Worm (Caenorhabditis elegans) whole organism, L1 larva: ENCODE measurements around the gene Y66D12A.3.

Experiments
- C16A3.4 ChIP-seq: fragments of 150-350 bp; optimal IDR thresholded peaks from 2 replicates; lab custom pipeline; 2014; ENCODE audit warnings: missing biosample characterization, missing genetic modification characterization
- C34B4.2 ChIP-seq: sonication (generic microtip); optimal IDR thresholded peaks from 2 replicates; lab custom pipeline; 2017; ENCODE audit warnings: mild to moderate bottlenecking, missing genetic modification characterization, missing compliant biosample characterization
- aha-1 ChIP-seq: fragments of 150-350 bp; optimal IDR thresholded peaks from 2 replicates; lab custom pipeline; 2014; ENCODE audit warnings: missing biosample characterization, missing genetic modification characterization
- alr-1 ChIP-seq: fragments of 200-800 bp; sonication (Bioruptor generic); optimal IDR thresholded peaks from 2 replicates; lab custom pipeline; 2018; ENCODE audit warnings: borderline replicate concordance, mild to moderate bottlenecking, missing genetic modification characterization, missing compliant biosample characterization
- aly-2 ChIP-seq: fragments of 150-350 bp; optimal IDR thresholded peaks from 2 replicates; lab custom pipeline; 2014; ENCODE audit warnings: missing biosample characterization, missing genetic modification characterization
- ceh-63 ChIP-seq: fragments of 200-800 bp; sonication (Bioruptor generic); optimal IDR thresholded peaks from 2 replicates; lab custom pipeline; 2018; ENCODE audit warnings: mild to moderate bottlenecking, missing genetic modification characterization, missing compliant biosample characterization
- ceh-82 ChIP-seq, 3 experiments: fragments of 150-350 bp in 1 of 3; sonication (generic microtip) in 2 of 3; optimal IDR thresholded peaks; 2 replicates each; lab custom pipeline; 2014 to 2017; ENCODE audit warnings: missing biosample characterization in 3 of 3, missing genetic modification characterization in 3 of 3
- ceh-88 ChIP-seq: fragments of 200-800 bp; sonication (Bioruptor generic); IDR thresholded peaks from 2 replicates; pipeline ENCODE4 v1.3.6; 2022; ENCODE audit warnings: missing genetic modification characterization, missing compliant biosample characterization
- dpl-1 ChIP-seq, 3 experiments: fragments of 150-350 bp in 2 of 3; sonication (generic microtip) in 1 of 3; optimal IDR thresholded peaks; 2 replicates each; lab custom pipeline; 2014 to 2017; ENCODE audit warnings: missing biosample characterization in 3 of 3, missing genetic modification characterization in 3 of 3, missing genetic modification reagents in 3 of 3
- dsc-1 ChIP-seq: sonication (generic microtip); optimal IDR thresholded peaks from 2 replicates; lab custom pipeline; 2016; ENCODE audit warnings: mild to moderate bottlenecking, missing genetic modification characterization, missing compliant biosample characterization
- egl-13 ChIP-seq: sonication (generic microtip); optimal IDR thresholded peaks from 2 replicates; lab custom pipeline; 2016; ENCODE audit warnings: missing genotype, missing genetic modification reagents, missing genetic modification characterization, missing compliant biosample characterization
- ets-5 ChIP-seq: fragments of 200-800 bp; sonication (Bioruptor generic); IDR thresholded peaks from 2 replicates; pipeline ENCODE4 v1.3.6; 2022; ENCODE audit warnings: missing genetic modification characterization, missing compliant biosample characterization
- fkh-4 ChIP-seq: sonication (generic microtip); optimal IDR thresholded peaks from 2 replicates; lab custom pipeline; 2016; ENCODE audit warnings: missing compliant biosample characterization, missing genetic modification characterization, borderline replicate concordance
- fkh-8 ChIP-seq: sonication (generic microtip); optimal IDR thresholded peaks from 2 replicates; lab custom pipeline; 2016; ENCODE audit warnings: mild to moderate bottlenecking, missing genetic modification characterization, missing compliant biosample characterization
- fos-1 ChIP-seq: fragments of 150-350 bp; optimal IDR thresholded peaks from 2 replicates; lab custom pipeline; 2014; ENCODE audit warnings: missing biosample characterization, missing genetic modification characterization
- hlh-17 ChIP-seq: fragments of 200-800 bp; sonication (Bioruptor generic); optimal IDR thresholded peaks from 2 replicates; lab custom pipeline; 2018; ENCODE audit warnings: missing genetic modification characterization, mild to moderate bottlenecking, missing compliant biosample characterization, moderate library complexity, borderline replicate concordance
- hpl-2 ChIP-seq: fragments of 150-350 bp; optimal IDR thresholded peaks from 2 replicates; lab custom pipeline; 2014; ENCODE audit warnings: missing biosample characterization, missing genetic modification reagents, missing genetic modification characterization
- irx-1 ChIP-seq: sonication (generic microtip); optimal IDR thresholded peaks from 2 replicates; lab custom pipeline; 2016; ENCODE audit warnings: missing genetic modification characterization, missing compliant biosample characterization
- isw-1 ChIP-seq: fragments of 200-800 bp; sonication (Bioruptor generic); IDR thresholded peaks from 2 replicates; pipeline ENCODE4 v1.3.6; 2022; ENCODE audit warnings: missing genetic modification characterization, missing compliant biosample characterization
- jun-1 ChIP-seq: fragments of 150-350 bp; optimal IDR thresholded peaks from 2 replicates; lab custom pipeline; 2014; ENCODE audit warnings: missing biosample characterization, missing genetic modification reagents, missing genetic modification characterization
- lin-13 ChIP-seq: fragments of 150-350 bp; optimal IDR thresholded peaks from 2 replicates; lab custom pipeline; 2014; ENCODE audit warnings: missing biosample characterization, missing genetic modification reagents, missing genetic modification characterization
- lin-14 ChIP-seq: fragments of 200-800 bp; sonication (Bioruptor generic); optimal IDR thresholded peaks from 2 replicates; lab custom pipeline; 2018; ENCODE audit warnings: mild to moderate bottlenecking, missing genetic modification characterization, moderate library complexity, missing compliant biosample characterization
- lin-15B ChIP-seq: fragments of 150-350 bp; sonication (generic microtip); optimal IDR thresholded peaks from 3 replicates; lab custom pipeline; 2014; ENCODE audit warnings: missing biosample characterization, missing genetic modification characterization
- lin-35 ChIP-seq, 2 experiments: fragments of 150-350 bp; optimal IDR thresholded peaks; 2 replicates each; lab custom pipeline; 2014; ENCODE audit warnings: missing biosample characterization in 2 of 2, missing genetic modification characterization in 2 of 2, missing genetic modification reagents in 2 of 2
- lin-39 ChIP-seq: fragments of 150-350 bp; optimal IDR thresholded peaks from 2 replicates; lab custom pipeline; 2014; ENCODE audit warnings: missing biosample characterization, missing genetic modification reagents, missing genetic modification characterization
- lir-3 ChIP-seq: sonication (generic microtip); optimal IDR thresholded peaks from 2 replicates; lab custom pipeline; 2016; ENCODE audit warnings: mild to moderate bottlenecking, missing genetic modification characterization, moderate library complexity, missing compliant biosample characterization; ENCODE audit not compliant: poor library complexity
- lsy-2 ChIP-seq, 2 experiments: fragments of 150-350 bp; optimal IDR thresholded peaks; 2 replicates each; lab custom pipeline; 2014; ENCODE audit warnings: missing biosample characterization in 2 of 2, missing genetic modification characterization in 2 of 2
- mef-2 ChIP-seq: fragments of 150-350 bp; optimal IDR thresholded peaks from 2 replicates; lab custom pipeline; 2014; ENCODE audit warnings: missing biosample characterization, missing genetic modification characterization
- nhr-11 ChIP-seq: fragments of 150-350 bp; optimal IDR thresholded peaks from 2 replicates; lab custom pipeline; 2014; ENCODE audit warnings: missing biosample characterization, missing genetic modification characterization
- nhr-19 ChIP-seq: fragments of 200-800 bp; sonication (Bioruptor generic); conservative IDR thresholded peaks from 2 replicates; pipeline ENCODE4 v1.3.6; 2022; ENCODE audit warnings: missing genetic modification characterization, missing compliant biosample characterization
- nhr-20 ChIP-seq: sonication (generic microtip); optimal IDR thresholded peaks from 2 replicates; lab custom pipeline; 2016; ENCODE audit warnings: mild to moderate bottlenecking, missing genetic modification characterization, missing compliant biosample characterization
- nhr-28 ChIP-seq: fragments of 150-350 bp; optimal IDR thresholded peaks from 2 replicates; lab custom pipeline; 2014; ENCODE audit warnings: missing biosample characterization, missing genetic modification characterization
- nhr-85 ChIP-seq: sonication (generic microtip); peaks from one replicate; lab custom pipeline; 2016; ENCODE audit warnings: missing genetic modification characterization, inconsistent platforms, missing compliant biosample characterization
- nhr-90 ChIP-seq: sonication (generic microtip); optimal IDR thresholded peaks from 2 replicates; lab custom pipeline; 2016; ENCODE audit warnings: mild to moderate bottlenecking, missing genetic modification characterization, missing compliant biosample characterization; ENCODE audit not compliant: poor library complexity
- pqm-1 ChIP-seq: sonication (generic microtip); optimal IDR thresholded peaks from 3 replicates; lab custom pipeline; 2017; ENCODE audit warnings: missing biosample characterization, missing genetic modification characterization
- snpc-4 ChIP-seq: fragments of 150-350 bp; optimal IDR thresholded peaks from 2 replicates; lab custom pipeline; 2014; ENCODE audit warnings: missing biosample characterization, missing genetic modification characterization
- snu-23 ChIP-seq: sonication (generic microtip); optimal IDR thresholded peaks from 2 replicates; lab custom pipeline; 2016; ENCODE audit warnings: missing genetic modification characterization, missing compliant biosample characterization
- sox-4 ChIP-seq: sonication (generic microtip); optimal IDR thresholded peaks from 2 replicates; lab custom pipeline; 2016; ENCODE audit warnings: missing genetic modification characterization, missing compliant biosample characterization
- tlp-1 ChIP-seq: fragments of 150-350 bp; optimal IDR thresholded peaks from 2 replicates; lab custom pipeline; 2014; ENCODE audit warnings: missing biosample characterization, missing genetic modification characterization
- unc-130 ChIP-seq: fragments of 150-350 bp; optimal IDR thresholded peaks from 2 replicates; lab custom pipeline; 2017; ENCODE audit warnings: missing biosample characterization, missing genetic modification characterization, inconsistent platforms
- unc-86 ChIP-seq: sonication (generic microtip); optimal IDR thresholded peaks from 2 replicates; lab custom pipeline; 2016; ENCODE audit warnings: missing genetic modification characterization, missing compliant biosample characterization
- unc-98 ChIP-seq: fragments of 200-800 bp; sonication (Bioruptor generic); IDR thresholded peaks from 2 replicates; pipeline ENCODE4 v1.3.6; 2022; ENCODE audit warnings: missing genetic modification characterization, missing compliant biosample characterization
- xbp-1 ChIP-seq: sonication (generic microtip); optimal IDR thresholded peaks from 2 replicates; lab custom pipeline; 2016; ENCODE audit warnings: missing genetic modification characterization, missing compliant biosample characterization
- zip-4 ChIP-seq: fragments of 200-800 bp; sonication (Bioruptor generic); optimal IDR thresholded peaks from 2 replicates; lab custom pipeline; 2018; ENCODE audit warnings: mild to moderate bottlenecking, missing genetic modification characterization, moderate library complexity, missing compliant biosample characterization
- ztf-11 ChIP-seq, 2 experiments: sonication (generic microtip); optimal IDR thresholded peaks; 2 replicates each; lab custom pipeline; 2016 to 2017; ENCODE audit warnings: missing genetic modification characterization in 2 of 2, missing biosample characterization in 1 of 2, missing compliant biosample characterization in 1 of 2

Y66D12A.3 gene

ce11 chrIII:11560504-11561202 lies 28.4 kb upstream of the Y66D12A.3 start, which contains the start of gene ztf-29:
TSS of gene ztf-29 (plus strand) at chrIII:11561152.
- TF ChIP-seq lin-14 (GFP tag; lab: Kevin White, UChicago) (no peak), ceh-88 (GFP tag; lab: Robert Waterston, UW) (no peak), fkh-4 (tag; lab: Kevin White, UChicago) (no peak), C16A3.4 (tag; lab: Kevin White, UChicago) (no peak), irx-1 (no peak), dpl-1 (GFP tag; optimal IDR thresholded peaks at IDR 0.05; lab: Kevin White, UChicago) (no peak), snu-23 (GFP tag; lab: Kevin White, UChicago) (no peak), mef-2 (tag; lab: Kevin White, UChicago) (no peak), lir-3 (tag; lab: Kevin White, UChicago) (no peak), aly-2 (tag; lab: Kevin White, UChicago) (no peak), nhr-19 (GFP tag; lab: Robert Waterston, UW) (no peak), aha-1 (no peak), nhr-85 (no peak)

ce11 chrIII:11561597-11561996 lies 27.4 kb upstream of the Y66D12A.3 start:
- TF ChIP-seq sox-4 (tag; lab: Kevin White, UChicago): no peak
- TF ChIP-seq nhr-85: peak; percentile 7
- TF ChIP-seq, all 84 proteins: peak for 1

- TF ChIP-seq ceh-63 (GFP tag; lab: Kevin White, UChicago) (no peak), lin-13 (GFP tag; lab: Kevin White, UChicago) (no peak), zip-4 (GFP tag; lab: Kevin White, UChicago) (no peak), dpl-1 (GFP tag; optimal IDR thresholded peaks at IDR 0.05; lab: Kevin White, UChicago) (no peak), alr-1 (no peak), ztf-11 (tag; optimal IDR thresholded peaks at IDR 0.05; lab: Kevin White, UChicago) (no peak), mef-2 (tag; lab: Kevin White, UChicago) (no peak), nhr-28 (no peak), lin-39 (tag; lab: Kevin White, UChicago) (no peak), fos-1 (no peak), C34B4.2 (no peak), lsy-2 (tag; optimal IDR thresholded peaks at IDR 0.05; lab: Kevin White, UChicago) (no peak), unc-86 (tag; lab: Kevin White, UChicago) (no peak), unc-130 (tag; lab: Kevin White, UChicago) (no peak), hpl-2 (GFP tag; lab: Kevin White, UChicago) (no peak), jun-1 (tag; lab: Kevin White, UChicago) (no peak)
Observed at ce11 chrIII:11563417-11563949, 25.5 kb upstream of the Y66D12A.3 start, which contains the start of gene Y66D12A.11. TSS of gene Y66D12A.11 (plus strand) at chrIII:11563467.

ce11 chrIII:11565602-11566001 lies 23.4 kb upstream of the Y66D12A.3 start, which contains the start of gene Y66D12A.10:
TSS of gene Y66D12A.10 (plus strand) at chrIII:11565874.
- TF ChIP-seq nhr-11 (tag; lab: Kevin White, UChicago) (no peak), lin-15B (tag; lab: Kevin White, UChicago) (peak; percentile 66), lsy-2 (tag; optimal IDR thresholded peaks at IDR 0.05; lab: Kevin White, UChicago) (peak; percentile 48 to 77), snpc-4 (tag; lab: Kevin White, UChicago) (peak; percentile 10), snu-23 (GFP tag; lab: Kevin White, UChicago) (peak; percentile 43), egl-13 (tag; lab: Kevin White, UChicago) (no peak), xbp-1 (tag; lab: Kevin White, UChicago) (peak; percentile 27), hlh-17 (GFP tag; lab: Kevin White, UChicago) (no peak), tlp-1 (tag; lab: Kevin White, UChicago) (no peak), nhr-90 (tag; lab: Kevin White, UChicago) (peak; percentile 22), unc-98 (no peak), unc-86 (tag; lab: Kevin White, UChicago) (peak; percentile 13), nhr-20 (tag; lab: Kevin White, UChicago) (no peak), C34B4.2 (no peak), ceh-82 (tag; optimal IDR thresholded peaks at IDR 0.05; lab: Kevin White, UChicago) (peak in 1 of 3 experiments; percentile 56), hpl-2 (GFP tag; lab: Kevin White, UChicago) (no peak), dsc-1 (tag; lab: Kevin White, UChicago) (no peak), fkh-8 (no peak), pqm-1 (tag; lab: Kevin White, UChicago) (no peak), isw-1 (no peak; the same call in 1 of the 2 replicates), lin-35 (GFP tag; optimal IDR thresholded peaks at IDR 0.05; lab: Kevin White, UChicago) (peak; percentile 96 to 99), ets-5 (GFP tag; lab: Robert Waterston, UW) (no peak), nhr-85 (peak; percentile 41)
